Fruit fly (Drosophila melanogaster) whole organism, embryonic: ENCODE results near the gene CG31259.
A peak's percentile ranks its signal among the peaks of the same experiment; 100 is the strongest.

Experiments used
- Ada2b ChIP-seq: fragments of 200-800 bp; sonication (Bioruptor generic); IDR thresholded peaks from 2 replicates; pipeline ENCODE4 v1.3.6; 2022; ENCODE audit warnings: missing biosample characterization, missing genetic modification characterization
- CG10431 ChIP-seq: fragments of 200-800 bp; sonication (Bioruptor generic); optimal IDR thresholded peaks from 3 replicates; lab custom pipeline; 2018; ENCODE audit warnings: missing biosample characterization, mild to moderate bottlenecking, missing genetic modification characterization
- CG12071 ChIP-seq: fragments of 200-800 bp; sonication (Bioruptor generic); optimal IDR thresholded peaks from 3 replicates; lab custom pipeline; 2018; ENCODE audit warnings: missing biosample characterization, mild to moderate bottlenecking, missing genetic modification characterization
- CG12236 ChIP-seq: fragments of 200-800 bp; sonication (Bioruptor generic); optimal IDR thresholded peaks from 2 replicates; lab custom pipeline; 2016; ENCODE audit warnings: missing biosample characterization, missing genetic modification characterization
- CG13424 ChIP-seq: fragments of 200-800 bp; sonication (Bioruptor generic); optimal IDR thresholded peaks from 2 replicates; lab custom pipeline; 2019; ENCODE audit warnings: missing biosample characterization, mild to moderate bottlenecking, missing genetic modification characterization, moderate library complexity
- CG13624 ChIP-seq: fragments of 200-800 bp; sonication (Bioruptor generic); optimal IDR thresholded peaks from 2 replicates; lab custom pipeline; 2016; ENCODE audit warnings: missing biosample characterization, missing genetic modification characterization
- CG14965 ChIP-seq: fragments of 200-800 bp; sonication (Bioruptor generic); optimal IDR thresholded peaks from 2 replicates; lab custom pipeline; 2016; ENCODE audit warnings: missing biosample characterization, missing genetic modification characterization, borderline replicate concordance
- CG18476 ChIP-seq: fragments of 200-800 bp; sonication (Bioruptor generic); optimal IDR thresholded peaks from 2 replicates; lab custom pipeline; 2016; ENCODE audit warnings: missing biosample characterization, mild to moderate bottlenecking, missing genetic modification characterization
- CG31224 ChIP-seq: fragments of 200-800 bp; sonication (Bioruptor generic); IDR thresholded peaks from 2 replicates; pipeline ENCODE4 v1.3.6; 2022; ENCODE audit warnings: missing biosample characterization, missing genetic modification characterization
- CG32772 ChIP-seq: fragments of 200-800 bp; sonication (Bioruptor generic); IDR thresholded peaks from 2 replicates; pipeline ENCODE4 v1.3.6; 2022; ENCODE audit warnings: missing biosample characterization, missing genetic modification characterization
- CG34224 ChIP-seq: fragments of 200-800 bp; sonication (Bioruptor generic); IDR thresholded peaks from 3 replicates; pipeline ENCODE4 v1.3.6; 2022; ENCODE audit warnings: missing biosample characterization, missing genetic modification characterization; ENCODE audit not compliant: partially characterized antibody
- CG3838 ChIP-seq: fragments of 200-800 bp; sonication (Bioruptor generic); optimal IDR thresholded peaks from 3 replicates; lab custom pipeline; 2016; ENCODE audit warnings: missing biosample characterization, missing genetic modification characterization
- CG3847 ChIP-seq: fragments of 200-800 bp; sonication (Bioruptor generic); IDR thresholded peaks from 2 replicates; pipeline ENCODE4 v1.3.6; 2022; ENCODE audit warnings: missing biosample characterization, missing genetic modification characterization
- CG4360 ChIP-seq: fragments of 200-800 bp; sonication (Bioruptor generic); IDR thresholded peaks from 2 replicates; pipeline ENCODE4 v1.3.6; 2022; ENCODE audit warnings: missing biosample characterization, missing genetic modification characterization
- CG6765 ChIP-seq: fragments of 200-800 bp; sonication (Bioruptor generic); optimal IDR thresholded peaks from 3 replicates; lab custom pipeline; 2017; ENCODE audit warnings: missing biosample characterization, mild to moderate bottlenecking, missing genetic modification characterization
- CG6813 ChIP-seq: fragments of 200-800 bp; sonication (Bioruptor generic); optimal IDR thresholded peaks from 2 replicates; lab custom pipeline; 2017; ENCODE audit warnings: missing biosample characterization, missing genetic modification characterization, mild to moderate bottlenecking, moderate library complexity, missing genetic modification reagents
- CG7839 ChIP-seq: fragments of 200-800 bp; sonication (Bioruptor generic); optimal IDR thresholded peaks from 3 replicates; lab custom pipeline; 2018; ENCODE audit warnings: missing biosample characterization, mild to moderate bottlenecking, missing genetic modification characterization, moderate library complexity
- CG8359 ChIP-seq: fragments of 200-800 bp; sonication (Bioruptor generic); optimal IDR thresholded peaks from 2 replicates; lab custom pipeline; 2017; ENCODE audit warnings: missing biosample characterization, mild to moderate bottlenecking, missing genetic modification characterization, borderline replicate concordance
- CG9797 ChIP-seq: fragments of 200-800 bp; sonication (Bioruptor generic); optimal IDR thresholded peaks from 3 replicates; lab custom pipeline; 2018; ENCODE audit warnings: missing biosample characterization, mild to moderate bottlenecking, missing genetic modification characterization
- Dek ChIP-seq: fragments of 200-800 bp; sonication (Bioruptor generic); optimal IDR thresholded peaks from 3 replicates; lab custom pipeline; 2019; ENCODE audit warnings: missing biosample characterization, mild to moderate bottlenecking, missing genetic modification characterization, moderate library complexity
- Dll ChIP-seq: fragments of 200-800 bp; sonication (Bioruptor generic); IDR thresholded peaks from 4 replicates; pipeline ENCODE4 v1.3.6; 2022; ENCODE audit warnings: missing biosample characterization, missing genetic modification characterization; ENCODE audit not compliant: partially characterized antibody
- Fer1 ChIP-seq: fragments of 200-800 bp; sonication (Bioruptor generic); optimal IDR thresholded peaks from 2 replicates; lab custom pipeline; 2017; ENCODE audit warnings: missing biosample characterization, mild to moderate bottlenecking, missing genetic modification characterization
- H2.0 ChIP-seq: fragments of 200-800 bp; sonication (Bioruptor generic); IDR thresholded peaks from 2 replicates; pipeline ENCODE4 v1.3.6; 2022; ENCODE audit warnings: missing biosample characterization, missing genetic modification characterization
- HmgD ChIP-seq: fragments of 200-800 bp; sonication (Bioruptor generic); optimal IDR thresholded peaks from 3 replicates; lab custom pipeline; 2016; ENCODE audit warnings: missing biosample characterization, missing genetic modification characterization
- Hr78 ChIP-seq, 2 experiments: fragments of 200-800 bp in 1 of 2; fragments of >200 bp in 1 of 2; sonication (Bioruptor generic) in 1 of 2; optimal IDR thresholded peaks; 2 replicates each; lab custom pipeline; 2017 to 2019; ENCODE audit warnings: missing biosample characterization in 2 of 2, missing genetic modification characterization in 2 of 2, mild to moderate bottlenecking in 1 of 2, moderate library complexity in 1 of 2
- Hsf ChIP-seq: fragments of 200-800 bp; sonication (Bioruptor generic); optimal IDR thresholded peaks from 3 replicates; lab custom pipeline; 2016; ENCODE audit warnings: missing biosample characterization, missing genetic modification characterization
- Kr ChIP-seq: fragments of 200-800 bp; sonication (Bioruptor generic); optimal IDR thresholded peaks from 2 replicates; lab custom pipeline; 2017; ENCODE audit warnings: missing biosample characterization, mild to moderate bottlenecking, missing genetic modification characterization
- Mes4 ChIP-seq: fragments of 200-800 bp; sonication (Bioruptor generic); optimal IDR thresholded peaks from 2 replicates; lab custom pipeline; 2016; ENCODE audit warnings: missing biosample characterization, missing genetic modification characterization
- Sry-β ChIP-seq: fragments of 200-800 bp; sonication (Bioruptor generic); optimal IDR thresholded peaks from 2 replicates; lab custom pipeline; 2018; ENCODE audit warnings: missing biosample characterization, mild to moderate bottlenecking, missing genetic modification characterization, moderate library complexity
- YL-1 ChIP-seq: fragments of 200-800 bp; sonication (Bioruptor generic); optimal IDR thresholded peaks from 3 replicates; lab custom pipeline; 2017; ENCODE audit warnings: missing biosample characterization, mild to moderate bottlenecking, missing genetic modification characterization
- amos ChIP-seq: fragments of 200-800 bp; sonication (Bioruptor generic); IDR thresholded peaks from 2 replicates; pipeline ENCODE4 v1.3.6; 2022; ENCODE audit warnings: missing biosample characterization, missing genetic modification characterization; ENCODE audit not compliant: partially characterized antibody
- bowl ChIP-seq: fragments of 200-800 bp; sonication (Bioruptor generic); IDR thresholded peaks from 2 replicates; pipeline ENCODE4 v1.3.6; 2022; ENCODE audit warnings: missing biosample characterization, missing genetic modification characterization
- ci ChIP-seq: fragments of 200-800 bp; sonication (Bioruptor generic); IDR thresholded peaks from 3 replicates; pipeline ENCODE4 v1.3.6; 2022; ENCODE audit warnings: missing biosample characterization, missing genetic modification characterization
- dpn ChIP-seq, 2 experiments: fragments of 200-800 bp; sonication (Bioruptor generic); optimal IDR thresholded peaks; 3 replicates each; lab custom pipeline; 2016; ENCODE audit warnings: missing biosample characterization in 2 of 2, missing genetic modification characterization in 2 of 2
- ems ChIP-seq: fragments of 200-800 bp; sonication (Bioruptor generic); optimal IDR thresholded peaks from 3 replicates; lab custom pipeline; 2016; ENCODE audit warnings: missing biosample characterization, missing genetic modification characterization
- grau ChIP-seq: fragments of 200-800 bp; optimal IDR thresholded peaks from 3 replicates; lab custom pipeline; 2019; ENCODE audit warnings: missing biosample characterization, mild to moderate bottlenecking, missing genetic modification characterization, moderate library complexity
- gsb ChIP-seq: fragments of 200-800 bp; sonication (Bioruptor generic); IDR thresholded peaks from 2 replicates; pipeline ENCODE4 v1.3.6; 2022; ENCODE audit warnings: missing biosample characterization, missing genetic modification characterization
- ham ChIP-seq: fragments of 200-800 bp; sonication (Bioruptor generic); IDR thresholded peaks from 2 replicates; pipeline ENCODE4 v1.3.6; 2022; ENCODE audit warnings: missing biosample characterization, missing genetic modification characterization
- jing ChIP-seq: fragments of 200-800 bp; sonication (Bioruptor generic); optimal IDR thresholded peaks from 2 replicates; lab custom pipeline; 2018; ENCODE audit warnings: missing biosample characterization, mild to moderate bottlenecking, missing genetic modification characterization
- lola ChIP-seq, 3 experiments: fragments of >200 bp in 2 of 3; fragments of 200-800 bp in 1 of 3; sonication (Bioruptor generic) in 1 of 3; optimal IDR thresholded peaks; 2 replicates each; lab custom pipeline; 2017 to 2019; ENCODE audit warnings: missing biosample characterization in 3 of 3, missing genetic modification characterization in 3 of 3, mild to moderate bottlenecking in 1 of 3, moderate library complexity in 1 of 3
- lov ChIP-seq, 2 experiments: fragments of 200-800 bp in 1 of 2; fragments of >200 bp in 1 of 2; sonication (Bioruptor generic) in 1 of 2; IDR thresholded peaks in 1 of 2; optimal IDR thresholded peaks in 1 of 2; 2 replicates in 1 of 2; 3 replicates in 1 of 2; pipeline versions ENCODE4 v1.3.6 to Lab custom; 2017 to 2022; ENCODE audit warnings: missing biosample characterization in 1 of 2, missing genetic modification characterization in 1 of 2
- nau ChIP-seq: fragments of 200-800 bp; sonication (Bioruptor generic); optimal IDR thresholded peaks from 3 replicates; lab custom pipeline; 2017; ENCODE audit warnings: missing biosample characterization, mild to moderate bottlenecking, missing genetic modification characterization, missing genetic modification reagents
- onecut ChIP-seq: fragments of 200-800 bp; sonication (Bioruptor generic); IDR thresholded peaks from 2 replicates; pipeline ENCODE4 v1.3.6; 2022; ENCODE audit warnings: missing biosample characterization, missing genetic modification characterization
- sima ChIP-seq: fragments of 200-800 bp; sonication (Bioruptor generic); optimal IDR thresholded peaks from 2 replicates; lab custom pipeline; 2016; ENCODE audit warnings: missing biosample characterization, missing genetic modification characterization
- sna ChIP-seq: fragments of 200-800 bp; sonication (Bioruptor generic); IDR thresholded peaks from 2 replicates; pipeline ENCODE4 v1.3.6; 2022; ENCODE audit warnings: missing biosample characterization, missing genetic modification characterization; ENCODE audit not compliant: partially characterized antibody
- tna ChIP-seq: fragments of 200-800 bp; sonication (Bioruptor generic); IDR thresholded peaks from 2 replicates; pipeline ENCODE4 v1.3.6; 2022; ENCODE audit warnings: missing biosample characterization, missing genetic modification characterization; ENCODE audit not compliant: partially characterized antibody
- tx ChIP-seq: fragments of 200-800 bp; sonication (Bioruptor generic); optimal IDR thresholded peaks from 2 replicates; lab custom pipeline; 2016; ENCODE audit warnings: missing biosample characterization, missing genetic modification characterization
- unpg ChIP-seq: fragments of 200-800 bp; sonication (Bioruptor generic); optimal IDR thresholded peaks from 3 replicates; lab custom pipeline; 2018; ENCODE audit warnings: missing biosample characterization, mild to moderate bottlenecking, missing genetic modification characterization, moderate library complexity
- vnd ChIP-seq: fragments of 200-800 bp; sonication (Bioruptor generic); IDR thresholded peaks from 3 replicates; pipeline ENCODE4 v1.3.6; 2022; ENCODE audit warnings: missing biosample characterization, missing genetic modification characterization; ENCODE audit not compliant: partially characterized antibody
- wdn ChIP-seq: fragments of 200-800 bp; sonication (Bioruptor generic); IDR thresholded peaks from 2 replicates; pipeline ENCODE4 v1.3.6; 2022; ENCODE audit warnings: missing biosample characterization, missing genetic modification characterization

CG31259 gene

dm6 chr3R:8517752-8518185 is 6.0 kb upstream of the CG31259 start, which contains the start of gene CG11737:
Gene CG11737 (plus strand): TSS chr3R:8517868.
- TF ChIP-seq CG14965: no peak
- TF ChIP-seq Hsf: no peak
- peak; percentile 69 for TF ChIP-seq vnd
- TF ChIP-seq amos (GFP tag; lab: Robert Waterston, UW): peak; percentile 56
- TF ChIP-seq Kr (GFP tag; lab: Kevin White, UChicago): no peak
- TF ChIP-seq CG13424 (tag; lab: Kevin White, UChicago): no peak
- no peak for TF ChIP-seq ham (GFP tag; lab: Robert Waterston, UW)
- TF ChIP-seq ems (GFP tag; lab: Kevin White, UChicago): no peak
- peak; percentile 59; the same call in 3 of the 4 replicates for TF ChIP-seq Dll (GFP tag; lab: Robert Waterston, UW)
- TF ChIP-seq lov (optimal IDR thresholded peaks at IDR 0.05; lab: Kevin White, UChicago): no peak
- TF ChIP-seq lov (GFP tag; IDR thresholded peaks at IDR 0.05; lab: Robert Waterston, UW): no peak
- TF ChIP-seq CG6813 (GFP tag; lab: Kevin White, UChicago): no peak
- TF ChIP-seq gsb (GFP tag; lab: Robert Waterston, UW): no peak
- TF ChIP-seq onecut (GFP tag; lab: Robert Waterston, UW): no peak
- TF ChIP-seq CG4360 (GFP tag; lab: Robert Waterston, UW): peak; percentile 89
- TF ChIP-seq CG3838: no peak
- no peak for TF ChIP-seq CG12236 (GFP tag; lab: Kevin White, UChicago)
- TF ChIP-seq wdn (GFP tag; lab: Robert Waterston, UW): no peak
- TF ChIP-seq CG7839: no peak
- TF ChIP-seq tx: no peak
- TF ChIP-seq jing: no peak
- TF ChIP-seq CG6765: no peak
- TF ChIP-seq CG18476 (GFP tag; lab: Kevin White, UChicago): no peak
- peak; percentile 17 for TF ChIP-seq YL-1
- no peak for TF ChIP-seq lola (GFP tag; optimal IDR thresholded peaks at IDR 0.05; lab: Kevin White, UChicago)
- no peak for TF ChIP-seq Mes4 (GFP tag; lab: Kevin White, UChicago)
- TF ChIP-seq CG32772 (GFP tag; lab: Robert Waterston, UW): no peak
- TF ChIP-seq sima (GFP tag; lab: Kevin White, UChicago): no peak
- TF ChIP-seq grau (tag; lab: Kevin White, UChicago): no peak
- no peak for TF ChIP-seq nau (GFP tag; lab: Kevin White, UChicago)
- TF ChIP-seq tna (GFP tag; lab: Robert Waterston, UW): peak; percentile 62
- no peak for TF ChIP-seq H2.0 (GFP tag; lab: Robert Waterston, UW)
- TF ChIP-seq CG12071 (GFP tag; lab: Kevin White, UChicago): no peak
- no peak for TF ChIP-seq unpg
- TF ChIP-seq CG9797 (GFP tag; lab: Kevin White, UChicago): no peak
- no peak for TF ChIP-seq CG3847
- TF ChIP-seq HmgD: peak; percentile 47
- peak; percentile 73 for TF ChIP-seq sna (GFP tag; lab: Robert Waterston, UW)
- no peak for TF ChIP-seq CG8359 (GFP tag; lab: Kevin White, UChicago)
- peak; percentile 3 for TF ChIP-seq CG13624 (GFP tag; lab: Kevin White, UChicago)
- TF ChIP-seq CG31224 (GFP tag; lab: Robert Waterston, UW): no peak
- TF ChIP-seq ci (GFP tag; lab: Robert Waterston, UW): no peak
- peak; percentile 41; the same call in 1 of the 3 replicates for TF ChIP-seq CG34224 (GFP tag; lab: Robert Waterston, UW)
- no peak for TF ChIP-seq Dek (tag; lab: Kevin White, UChicago)
- TF ChIP-seq Ada2b (GFP tag; lab: Robert Waterston, UW): no peak
- no peak for TF ChIP-seq Sry-β (GFP tag; lab: Kevin White, UChicago)
- no peak for TF ChIP-seq dpn (GFP tag; optimal IDR thresholded peaks at IDR 0.05; lab: Kevin White, UChicago)
- no peak for TF ChIP-seq Hr78 (GFP tag; optimal IDR thresholded peaks at IDR 0.05; lab: Kevin White, UChicago)
- no peak for TF ChIP-seq Fer1 (GFP tag; lab: Kevin White, UChicago)
- no peak for TF ChIP-seq CG10431 (GFP tag; lab: Kevin White, UChicago)
- TF ChIP-seq bowl (GFP tag; lab: Robert Waterston, UW): no peak
